Fruit fly (Drosophila melanogaster) whole organism, wandering third instar larva: Measurements from ENCODE around the gene daed.

Experiments
- Abd-B ChIP-seq: fragments of >200 bp; optimal IDR thresholded peaks from 2 replicates; lab custom pipeline; 2017; ENCODE audit warnings: missing biosample characterization, missing genetic modification characterization
- CG32264 ChIP-seq: fragments of 200-800 bp; sonication (Bioruptor generic); optimal IDR thresholded peaks from 2 replicates; lab custom pipeline; 2016; ENCODE audit warnings: missing biosample characterization, missing genetic modification characterization
- CG9705 ChIP-seq: fragments of 200-800 bp; sonication (Bioruptor generic); optimal IDR thresholded peaks from 2 replicates; lab custom pipeline; 2018; ENCODE audit warnings: missing biosample characterization, mild to moderate bottlenecking, missing genetic modification characterization
- CrebA ChIP-seq: fragments of 200-800 bp; sonication (Bioruptor generic); optimal IDR thresholded peaks from 2 replicates; lab custom pipeline; 2016; ENCODE audit warnings: missing biosample characterization, mild to moderate bottlenecking, missing genetic modification characterization, borderline replicate concordance
- Dfd ChIP-seq: fragments of >200 bp; optimal IDR thresholded peaks from 2 replicates; lab custom pipeline; 2017; ENCODE audit warnings: missing biosample characterization, missing genetic modification characterization
- Dif ChIP-seq: fragments of 200-275, 200-300 bp; sonication (Bioruptor generic); optimal IDR thresholded peaks from 2 replicates; lab custom pipeline; 2018; ENCODE audit warnings: missing biosample characterization, missing genetic modification characterization; ENCODE audit not compliant: partially characterized antibody
- GATAd ChIP-seq: sonication (Bioruptor generic); optimal IDR thresholded peaks from 2 replicates; lab custom pipeline; 2016; ENCODE audit warnings: missing biosample characterization, missing genetic modification characterization
- HLH106 ChIP-seq: fragments of 200-800 bp; optimal IDR thresholded peaks from 3 replicates; lab custom pipeline; 2019; ENCODE audit warnings: missing biosample characterization, mild to moderate bottlenecking, missing genetic modification characterization, moderate library complexity
- Hnf4 ChIP-seq: fragments of 200-800 bp; sonication (Bioruptor generic); optimal IDR thresholded peaks from 2 replicates; lab custom pipeline; 2016; ENCODE audit warnings: missing biosample characterization, mild to moderate bottlenecking, missing genetic modification characterization
- Hr78 ChIP-seq: fragments of >200 bp; optimal IDR thresholded peaks from 2 replicates; lab custom pipeline; 2017; ENCODE audit warnings: missing biosample characterization, missing genetic modification characterization
- Hr83 ChIP-seq: fragments of 200-300 bp; sonication (Bioruptor generic); optimal IDR thresholded peaks from 2 replicates; lab custom pipeline; 2016; ENCODE audit warnings: missing biosample characterization, mild to moderate bottlenecking, missing genetic modification characterization, moderate library complexity; ENCODE audit not compliant: poor library complexity, severe bottlenecking
- Jra ChIP-seq: sonication (Bioruptor generic); optimal IDR thresholded peaks from 2 replicates; lab custom pipeline; 2016; ENCODE audit warnings: missing biosample characterization, missing genetic modification characterization
- Mio ChIP-seq: sonication (Bioruptor generic); optimal IDR thresholded peaks from 2 replicates; lab custom pipeline; 2016; ENCODE audit warnings: missing biosample characterization, missing genetic modification characterization
- Myc ChIP-seq: fragments of >200 bp; optimal IDR thresholded peaks from 2 replicates; lab custom pipeline; 2017
- N ChIP-seq: fragments of >200 bp; optimal IDR thresholded peaks from 2 replicates; lab custom pipeline; 2018; ENCODE audit warnings: missing biosample characterization, missing external identifiers, missing genetic modification characterization
- OdsH ChIP-seq: fragments of 200-800 bp; sonication (Bioruptor generic); optimal IDR thresholded peaks from 2 replicates; lab custom pipeline; 2016; ENCODE audit warnings: missing biosample characterization, mild to moderate bottlenecking, missing genetic modification characterization
- Rel ChIP-seq, 2 experiments: fragments of 200-800 bp; sonication (Bioruptor generic) in 1 of 2; optimal IDR thresholded peaks; 2 replicates in 1 of 2; 3 replicates in 1 of 2; lab custom pipeline; 2016 to 2019; ENCODE audit warnings: mild to moderate bottlenecking in 2 of 2, missing biosample characterization in 2 of 2, missing genetic modification characterization in 2 of 2, moderate library complexity in 1 of 2
- Sp1 ChIP-seq: fragments of 200-800 bp; sonication (Bioruptor generic); optimal IDR thresholded peaks from 3 replicates; lab custom pipeline; 2019; ENCODE audit warnings: missing biosample characterization, mild to moderate bottlenecking, missing genetic modification characterization, moderate library complexity
- Vsx2 ChIP-seq: fragments of 200-300, 225-300 bp; sonication (Bioruptor generic); optimal IDR thresholded peaks from 2 replicates; lab custom pipeline; 2018; ENCODE audit warnings: missing biosample characterization, missing genetic modification characterization; ENCODE audit not compliant: partially characterized antibody
- br ChIP-seq: fragments of 200-800 bp; sonication (Bioruptor generic); optimal IDR thresholded peaks from 2 replicates; lab custom pipeline; 2016; ENCODE audit warnings: missing biosample characterization, missing genetic modification characterization
- brk ChIP-seq: fragments of 200-800 bp; sonication (Bioruptor generic); optimal IDR thresholded peaks from 2 replicates; lab custom pipeline; 2016; ENCODE audit warnings: missing biosample characterization, mild to moderate bottlenecking, missing genetic modification characterization
- dl ChIP-seq, 2 experiments: fragments of 175-275, 200-275 bp in 1 of 2; fragments of 200-275 bp in 1 of 2; sonication (Bioruptor generic); optimal IDR thresholded peaks; lab custom pipeline; 2018; ENCODE audit warnings: mild to moderate bottlenecking in 2 of 2, missing biosample characterization in 2 of 2, missing genetic modification characterization in 2 of 2, moderate library complexity in 2 of 2; ENCODE audit not compliant: partially characterized antibody in 2 of 2, insufficient read depth in 1 of 2
- dmrt93B ChIP-seq: fragments of 200-800 bp; sonication (Bioruptor generic); optimal IDR thresholded peaks from 2 replicates; lab custom pipeline; 2018; ENCODE audit warnings: missing biosample characterization, mild to moderate bottlenecking, missing genetic modification characterization
- dsf ChIP-seq: sonication (Bioruptor generic); optimal IDR thresholded peaks from 2 replicates; lab custom pipeline; 2016; ENCODE audit warnings: missing biosample characterization, missing genetic modification characterization, borderline replicate concordance
- ey ChIP-seq: fragments of 200-800 bp; sonication (Bioruptor generic); optimal IDR thresholded peaks from 2 replicates; lab custom pipeline; 2016; ENCODE audit warnings: missing biosample characterization, missing genetic modification characterization
- foxo ChIP-seq, 2 experiments: fragments of 200-800 bp; sonication (Bioruptor generic); optimal IDR thresholded peaks; 2 replicates in 1 of 2; 3 replicates in 1 of 2; lab custom pipeline; 2016 to 2017; ENCODE audit warnings: missing biosample characterization in 2 of 2, missing genetic modification characterization in 2 of 2
- fru ChIP-seq: fragments of 200-800 bp; sonication (Bioruptor generic); optimal IDR thresholded peaks from 3 replicates; lab custom pipeline; 2016; ENCODE audit warnings: missing biosample characterization, mild to moderate bottlenecking, missing genetic modification characterization
- h ChIP-seq: fragments of 200-800 bp; sonication (Bioruptor generic); optimal IDR thresholded peaks from 3 replicates; lab custom pipeline; 2016; ENCODE audit warnings: missing biosample characterization, mild to moderate bottlenecking, missing genetic modification characterization
- jim ChIP-seq: fragments of 175-275, 200-325 bp; sonication (Bioruptor generic); optimal IDR thresholded peaks from 2 replicates; lab custom pipeline; 2016; ENCODE audit warnings: missing biosample characterization, mild to moderate bottlenecking, missing genetic modification characterization
- lola ChIP-seq: fragments of >200 bp; optimal IDR thresholded peaks from 2 replicates; lab custom pipeline; 2017; ENCODE audit warnings: missing biosample characterization, missing genetic modification characterization
- pan ChIP-seq: fragments of >200 bp; optimal IDR thresholded peaks from 2 replicates; lab custom pipeline; 2017
- psq ChIP-seq: fragments of 200-800 bp; sonication (Bioruptor generic); optimal IDR thresholded peaks from 3 replicates; lab custom pipeline; 2017; ENCODE audit warnings: missing biosample characterization, mild to moderate bottlenecking, missing genetic modification characterization, moderate library complexity
- rgr ChIP-seq: fragments of 200-800 bp; sonication (Bioruptor generic); optimal IDR thresholded peaks from 3 replicates; lab custom pipeline; 2016; ENCODE audit warnings: missing biosample characterization, mild to moderate bottlenecking, missing genetic modification characterization
- sage ChIP-seq: fragments of 200-800 bp; sonication (Bioruptor generic); optimal IDR thresholded peaks from 2 replicates; lab custom pipeline; 2016; ENCODE audit warnings: missing biosample characterization, mild to moderate bottlenecking, missing genetic modification characterization
- sv ChIP-seq: fragments of 200-800 bp; sonication (Bioruptor generic); optimal IDR thresholded peaks from 3 replicates; lab custom pipeline; 2016; ENCODE audit warnings: missing biosample characterization, missing genetic modification characterization
- tai ChIP-seq: sonication (Bioruptor generic); optimal IDR thresholded peaks from 2 replicates; lab custom pipeline; 2016; ENCODE audit warnings: missing biosample characterization, missing genetic modification characterization
- usp ChIP-seq: fragments of >200 bp; optimal IDR thresholded peaks from 2 replicates; lab custom pipeline; 2017; ENCODE audit warnings: missing biosample characterization, missing genetic modification characterization
- woc ChIP-seq: sonication (Bioruptor generic); optimal IDR thresholded peaks from 2 replicates; lab custom pipeline; 2016; ENCODE audit warnings: missing biosample characterization, mild to moderate bottlenecking, missing genetic modification characterization

daed gene

dm6 chr2L:2209002-2209401 is 7.1 kb downstream of the daed start, which contains the start of gene CG33124:
Gene CG33124, minus strand, starts transcription at chr2L:2209102.
- TF ChIP-seq woc (no peak), tai (GFP tag; lab: Kevin White, UChicago) (no peak), sage (GFP tag; lab: Kevin White, UChicago) (no peak), Sp1 (no peak), psq (GFP tag; lab: Kevin White, UChicago) (no peak), lola (GFP tag; lab: Kevin White, UChicago) (no peak), CG32264 (GFP tag; lab: Kevin White, UChicago) (no peak), Hnf4 (no peak), OdsH (no peak), jim (GFP tag; lab: Kevin White, UChicago) (no peak), CrebA (no peak)
- TF ChIP-seq, all 38 proteins: peak for 0

- TF ChIP-seq dsf (GFP tag; lab: Kevin White, UChicago): no peak
- TF ChIP-seq rgr (GFP tag; lab: Kevin White, UChicago): no peak
- TF ChIP-seq Dif (GFP tag; lab: Kevin White, UChicago): no peak
These were observed 10.0 kb downstream of the daed start, which contains the start of gene CG31668 for dm6 chr2L:2206066-2206465. Gene CG31668, minus strand, starts transcription at chr2L:2206166.

- TF ChIP-seq sv (GFP tag; lab: Kevin White, UChicago) (no peak), dsf (GFP tag; lab: Kevin White, UChicago) (no peak), Dif (GFP tag; lab: Kevin White, UChicago) (peak; percentile 93), CrebA (peak; percentile 50), Hr83 (GFP tag; lab: Kevin White, UChicago) (peak; percentile 78), rgr (GFP tag; lab: Kevin White, UChicago) (peak; percentile 66), tai (GFP tag; lab: Kevin White, UChicago) (peak; percentile 92), Mio (GFP tag; lab: Kevin White, UChicago) (no peak), lola (GFP tag; lab: Kevin White, UChicago) (no peak), N (no peak), ey (GFP tag; lab: Kevin White, UChicago) (peak; percentile 27), Abd-B (no peak), HLH106 (tag; lab: Kevin White, UChicago) (peak; percentile 10), jim (GFP tag; lab: Kevin White, UChicago) (peak; percentile 66), br (peak; percentile 46), pan (lab: Kevin White, UChicago) (no peak), foxo (GFP tag; optimal IDR thresholded peaks at IDR 0.05; lab: Kevin White, UChicago) (peak in 1 of 2 experiments; percentile 44), OdsH (no peak), woc (no peak), h (GFP tag; lab: Kevin White, UChicago) (peak; percentile 78), Hnf4 (peak; percentile 37), Sp1 (peak; percentile 26), Vsx2 (peak; percentile 77), psq (GFP tag; lab: Kevin White, UChicago) (peak; percentile 97), Jra (GFP tag; lab: Kevin White, UChicago) (peak; percentile 64), sage (GFP tag; lab: Kevin White, UChicago) (peak; percentile 60), dl (GFP tag; optimal IDR thresholded peaks at IDR 0.05; lab: Kevin White, UChicago; ENCODE audit: insufficient read depth in 1 of 2, partially characterized antibody in 2 of 2) (peak; percentile 68 to 85), Dfd (GFP tag; lab: Kevin White, UChicago) (no peak), Rel (GFP tag; optimal IDR thresholded peaks at IDR 0.05; lab: Kevin White, UChicago) (peak; percentile 42), Rel (tag; optimal IDR thresholded peaks at IDR 0.05; lab: Kevin White, UChicago) (peak; percentile 95), Hr78 (GFP tag; lab: Kevin White, UChicago) (no peak), CG32264 (GFP tag; lab: Kevin White, UChicago) (no peak), CG9705 (no peak), brk (no peak), GATAd (GFP tag; lab: Kevin White, UChicago) (no peak), usp (no peak), Myc (lab: Kevin White, UChicago) (no peak), fru (peak; percentile 91), dmrt93B (GFP tag; lab: Kevin White, UChicago) (no peak)
- TF ChIP-seq, all 38 proteins: peak for 20
These were observed 13.0 kb downstream of the daed start for dm6 chr2L:2202853-2203717.
